Fruit fly (Drosophila melanogaster) whole organism, embryonic: ENCODE data around the gene LysRS.

ENCODE experiments used
- B-H2 ChIP-seq: fragments of 200-800 bp; sonication (Bioruptor generic); optimal IDR thresholded peaks from 2 replicates; lab custom pipeline; 2018; ENCODE audit warnings: missing biosample characterization, mild to moderate bottlenecking, missing genetic modification characterization
- CG10267 ChIP-seq: fragments of 200-800 bp; sonication (Bioruptor generic); optimal IDR thresholded peaks from 2 replicates; lab custom pipeline; 2018; ENCODE audit warnings: missing biosample characterization, mild to moderate bottlenecking, missing genetic modification characterization, moderate library complexity
- CG10979 ChIP-seq: fragments of 200-800 bp; sonication (Bioruptor generic); optimal IDR thresholded peaks from 2 replicates; lab custom pipeline; 2018; ENCODE audit warnings: missing biosample characterization, mild to moderate bottlenecking, missing genetic modification characterization, moderate library complexity
- CG11093 ChIP-seq: fragments of 200-800 bp; sonication (Bioruptor generic); IDR thresholded peaks from 3 replicates; pipeline ENCODE4 v1.3.6; 2022; ENCODE audit warnings: missing biosample characterization, missing genetic modification characterization
- CG11398 ChIP-seq: fragments of 200-800 bp; sonication (Bioruptor generic); optimal IDR thresholded peaks from 2 replicates; lab custom pipeline; 2016; ENCODE audit warnings: missing biosample characterization, missing genetic modification characterization
- CG11456 ChIP-seq: fragments of 200-800 bp; sonication (Bioruptor generic); IDR thresholded peaks from 3 replicates; pipeline ENCODE4 v1.3.6; 2022; ENCODE audit warnings: missing biosample characterization, missing genetic modification characterization
- CG11695 ChIP-seq: fragments of 200-800 bp; sonication (Bioruptor generic); IDR thresholded peaks from 3 replicates; pipeline ENCODE4 v1.3.6; 2022; ENCODE audit warnings: missing biosample characterization, missing genetic modification characterization
- CG1233 ChIP-seq: fragments of 200-800 bp; sonication (Bioruptor generic); optimal IDR thresholded peaks from 4 replicates; lab custom pipeline; 2018; ENCODE audit warnings: missing biosample characterization, mild to moderate bottlenecking, missing genetic modification characterization
- CG12769 ChIP-seq: fragments of 200-800 bp; sonication (Bioruptor generic); optimal IDR thresholded peaks from 2 replicates; lab custom pipeline; 2019; ENCODE audit warnings: missing biosample characterization, mild to moderate bottlenecking, missing genetic modification characterization, moderate library complexity
- CG15514 ChIP-seq: fragments of 200-800 bp; sonication (Bioruptor generic); optimal IDR thresholded peaks from 3 replicates; lab custom pipeline; 2017; ENCODE audit warnings: missing biosample characterization, missing genetic modification characterization, mild to moderate bottlenecking, moderate library complexity, missing genetic modification reagents
- CG18011 ChIP-seq: fragments of 200-800 bp; sonication (Bioruptor generic); optimal IDR thresholded peaks from 2 replicates; lab custom pipeline; 2017; ENCODE audit warnings: missing biosample characterization, missing genetic modification characterization, mild to moderate bottlenecking, moderate library complexity, missing genotype
- CG1832 ChIP-seq: fragments of 200-800 bp; sonication (Bioruptor generic); optimal IDR thresholded peaks from 2 replicates; lab custom pipeline; 2017; ENCODE audit warnings: missing biosample characterization, mild to moderate bottlenecking, missing genetic modification characterization, inconsistent platforms
- CG2678 ChIP-seq: fragments of 200-800 bp; sonication (Bioruptor generic); optimal IDR thresholded peaks from 3 replicates; lab custom pipeline; 2019; ENCODE audit warnings: missing biosample characterization, mild to moderate bottlenecking, missing genetic modification characterization, moderate library complexity
- CG2712 ChIP-seq: fragments of 200-800 bp; optimal IDR thresholded peaks from 3 replicates; lab custom pipeline; 2019; ENCODE audit warnings: missing biosample characterization, mild to moderate bottlenecking, missing genetic modification characterization, moderate library complexity
- CG6175 ChIP-seq: fragments of 200-800 bp; sonication (Bioruptor generic); IDR thresholded peaks from 3 replicates; pipeline ENCODE4 v1.3.6; 2022; ENCODE audit warnings: missing biosample characterization, missing genetic modification characterization
- CG6254 ChIP-seq: fragments of 200-800 bp; sonication (Bioruptor generic); optimal IDR thresholded peaks from 3 replicates; lab custom pipeline; 2017; ENCODE audit warnings: mild to moderate bottlenecking, missing biosample characterization, missing genetic modification reagents, missing genetic modification characterization
- CG6813 ChIP-seq: fragments of 200-800 bp; sonication (Bioruptor generic); optimal IDR thresholded peaks from 2 replicates; lab custom pipeline; 2017; ENCODE audit warnings: missing biosample characterization, missing genetic modification characterization, mild to moderate bottlenecking, moderate library complexity, missing genetic modification reagents
- CG8924 ChIP-seq: fragments of 200-800 bp; optimal IDR thresholded peaks from 3 replicates; lab custom pipeline; 2019; ENCODE audit warnings: missing biosample characterization, mild to moderate bottlenecking, missing genetic modification characterization, moderate library complexity
- CG9609 ChIP-seq: fragments of 200-800 bp; sonication (Bioruptor generic); optimal IDR thresholded peaks from 3 replicates; lab custom pipeline; 2016; ENCODE audit warnings: missing biosample characterization, missing genetic modification characterization
- Dek ChIP-seq: fragments of 200-800 bp; sonication (Bioruptor generic); optimal IDR thresholded peaks from 3 replicates; lab custom pipeline; 2019; ENCODE audit warnings: missing biosample characterization, mild to moderate bottlenecking, missing genetic modification characterization, moderate library complexity
- Drgx ChIP-seq: fragments of 200-800 bp; sonication (Bioruptor generic); IDR thresholded peaks from 2 replicates; pipeline ENCODE4 v1.3.6; 2022; ENCODE audit warnings: missing biosample characterization, missing genetic modification characterization
- H2.0 ChIP-seq: fragments of 200-800 bp; sonication (Bioruptor generic); IDR thresholded peaks from 2 replicates; pipeline ENCODE4 v1.3.6; 2022; ENCODE audit warnings: missing biosample characterization, missing genetic modification characterization
- Hmr ChIP-seq: fragments of 200-800 bp; sonication (Bioruptor generic); optimal IDR thresholded peaks from 3 replicates; lab custom pipeline; 2017; ENCODE audit warnings: mild to moderate bottlenecking, missing biosample characterization, missing genetic modification reagents, missing genetic modification characterization
- Hr51 ChIP-seq, 2 experiments: fragments of 200-800 bp; sonication (Bioruptor generic); optimal IDR thresholded peaks; 2 replicates in 1 of 2; 3 replicates in 1 of 2; lab custom pipeline; 2016 to 2018; ENCODE audit warnings: missing biosample characterization in 2 of 2, missing genetic modification characterization in 2 of 2, mild to moderate bottlenecking in 1 of 2, moderate library complexity in 1 of 2
- NC2α ChIP-seq: fragments of 200-800 bp; sonication (Bioruptor generic); optimal IDR thresholded peaks from 2 replicates; lab custom pipeline; 2016; ENCODE audit warnings: missing biosample characterization, missing genetic modification characterization
- Nf-YB ChIP-seq: fragments of 200-800 bp; sonication (Bioruptor generic); optimal IDR thresholded peaks from 3 replicates; lab custom pipeline; 2019; ENCODE audit warnings: missing biosample characterization, mild to moderate bottlenecking, missing genetic modification characterization, moderate library complexity
- Side ChIP-seq: fragments of 200-800 bp; sonication (Bioruptor generic); optimal IDR thresholded peaks from 2 replicates; lab custom pipeline; 2016; ENCODE audit warnings: missing biosample characterization, missing genetic modification characterization
- Sox100B ChIP-seq: fragments of 200-800 bp; sonication (Bioruptor generic); optimal IDR thresholded peaks from 3 replicates; lab custom pipeline; 2018; ENCODE audit warnings: missing biosample characterization, mild to moderate bottlenecking, missing genetic modification characterization
- Xrp1 ChIP-seq: fragments of 200-800 bp; sonication (Bioruptor generic); IDR thresholded peaks from 2 replicates; pipeline ENCODE4 v1.3.6; 2022; ENCODE audit warnings: missing biosample characterization, missing genetic modification characterization
- az2 ChIP-seq: fragments of 200-800 bp; sonication (Bioruptor generic); optimal IDR thresholded peaks from 3 replicates; lab custom pipeline; 2016; ENCODE audit warnings: missing biosample characterization, missing genetic modification characterization
- bsh ChIP-seq, 2 experiments: fragments of 200-800 bp; sonication (Bioruptor generic); optimal IDR thresholded peaks; 2 replicates each; lab custom pipeline; 2017 to 2018; ENCODE audit warnings: mild to moderate bottlenecking in 2 of 2, missing biosample characterization in 2 of 2, missing genetic modification characterization in 2 of 2, moderate library complexity in 1 of 2
- cad ChIP-seq: fragments of >200 bp; optimal IDR thresholded peaks from 2 replicates; lab custom pipeline; 2017; ENCODE audit warnings: missing biosample characterization, missing genetic modification characterization
- cg ChIP-seq: fragments of 200-800 bp; sonication (Bioruptor generic); optimal IDR thresholded peaks from 3 replicates; lab custom pipeline; 2019; ENCODE audit warnings: missing biosample characterization, mild to moderate bottlenecking, missing genetic modification characterization, moderate library complexity
- chm ChIP-seq: fragments of 200-800 bp; sonication (Bioruptor generic); IDR thresholded peaks from 2 replicates; pipeline ENCODE4 v1.3.6; 2022; ENCODE audit warnings: missing biosample characterization, missing genetic modification characterization
- danr ChIP-seq: fragments of 200-800 bp; sonication (Bioruptor generic); IDR thresholded peaks from 2 replicates; pipeline ENCODE4 v1.3.6; 2022; ENCODE audit warnings: missing biosample characterization, missing genetic modification characterization
- gce ChIP-seq: fragments of 200-800 bp; sonication (Bioruptor generic); IDR thresholded peaks from 3 replicates; pipeline ENCODE4 v1.3.6; 2022; ENCODE audit warnings: missing biosample characterization, missing genetic modification characterization
- gfzf ChIP-seq: fragments of 200-800 bp; sonication (Bioruptor generic); optimal IDR thresholded peaks from 2 replicates; lab custom pipeline; 2016; ENCODE audit warnings: missing biosample characterization, mild to moderate bottlenecking, missing genetic modification characterization, moderate library complexity
- her ChIP-seq: fragments of 200-800 bp; sonication (Bioruptor generic); optimal IDR thresholded peaks from 2 replicates; lab custom pipeline; 2016; ENCODE audit warnings: missing biosample characterization, missing genetic modification characterization
- nerfin-1 ChIP-seq: fragments of 200-800 bp; sonication (Bioruptor generic); optimal IDR thresholded peaks from 3 replicates; lab custom pipeline; 2019; ENCODE audit warnings: missing biosample characterization, mild to moderate bottlenecking, missing genetic modification characterization, moderate library complexity
- pho ChIP-seq: fragments of 200-800 bp; sonication (Bioruptor generic); optimal IDR thresholded peaks from 2 replicates; lab custom pipeline; 2016; ENCODE audit warnings: missing biosample characterization, missing genetic modification characterization
- phol ChIP-seq: fragments of 200-800 bp; sonication (Bioruptor generic); optimal IDR thresholded peaks from 3 replicates; lab custom pipeline; 2018; ENCODE audit warnings: missing biosample characterization, mild to moderate bottlenecking, missing genetic modification characterization, moderate library complexity
- pnt ChIP-seq: fragments of 200-800 bp; sonication (Bioruptor generic); optimal IDR thresholded peaks from 3 replicates; lab custom pipeline; 2016; ENCODE audit warnings: missing biosample characterization, missing genetic modification characterization
- psq ChIP-seq: fragments of 200-800 bp; sonication (Bioruptor generic); optimal IDR thresholded peaks from 2 replicates; lab custom pipeline; 2017; ENCODE audit warnings: missing biosample characterization, missing genetic modification characterization
- rib ChIP-seq: fragments of 200-800 bp; sonication (Bioruptor generic); IDR thresholded peaks from 2 replicates; pipeline ENCODE4 v1.3.6; 2022; ENCODE audit warnings: missing biosample characterization, missing genetic modification characterization
- scrt ChIP-seq: fragments of 200-800 bp; sonication (Bioruptor generic); optimal IDR thresholded peaks from 2 replicates; lab custom pipeline; 2018; ENCODE audit warnings: missing biosample characterization, mild to moderate bottlenecking, missing genetic modification characterization, moderate library complexity
- sens ChIP-seq: fragments of 200-800 bp; sonication (Bioruptor generic); peaks from one replicate; lab custom pipeline; 2016; ENCODE audit warnings: missing biosample characterization, missing genetic modification characterization
- sim ChIP-seq: fragments of 200-800 bp; sonication (Bioruptor generic); IDR thresholded peaks from 2 replicates; pipeline ENCODE4 v1.3.6; 2022; ENCODE audit warnings: missing biosample characterization, missing genetic modification characterization
- slbo ChIP-seq: fragments of 200-800 bp; sonication (Bioruptor generic); IDR thresholded peaks from 2 replicates; pipeline ENCODE4 v1.3.6; 2022; ENCODE audit warnings: missing biosample characterization, missing genetic modification characterization
- stc ChIP-seq: fragments of 200-800 bp; sonication (Bioruptor generic); IDR thresholded peaks from 2 replicates; pipeline ENCODE4 v1.3.6; 2022; ENCODE audit warnings: missing biosample characterization, missing genetic modification characterization
- tx ChIP-seq: fragments of 200-800 bp; sonication (Bioruptor generic); optimal IDR thresholded peaks from 2 replicates; lab custom pipeline; 2016; ENCODE audit warnings: missing biosample characterization, missing genetic modification characterization
- zf30C ChIP-seq: fragments of 200-800 bp; sonication (Bioruptor generic); optimal IDR thresholded peaks from 3 replicates; lab custom pipeline; 2018; ENCODE audit warnings: missing biosample characterization, mild to moderate bottlenecking, missing genetic modification characterization

The LysRS gene

dm6 chrX:9615471-9615870, 6.8 kb upstream of the LysRS start (continued):
- TF ChIP-seq sim (no peak), cg (no peak), Xrp1 (GFP tag; lab: Robert Waterston, UW) (peak; percentile 13; the same call in 1 of the 2 replicates), stc (GFP tag; lab: Robert Waterston, UW) (no peak), NC2α (GFP tag; lab: Kevin White, UChicago) (no peak), CG15514 (GFP tag; lab: Kevin White, UChicago) (no peak), Side (GFP tag; lab: Kevin White, UChicago) (no peak), CG1832 (GFP tag; lab: Kevin White, UChicago) (no peak), sens (GFP tag; lab: Kevin White, UChicago) (peak; percentile 87), CG18011 (GFP tag; lab: Kevin White, UChicago) (no peak), Drgx (0 out of 2 replicates have a peak, but pooled peaks have one; percentile 11), H2.0 (GFP tag; lab: Robert Waterston, UW) (no peak), CG6175 (GFP tag; lab: Robert Waterston, UW) (no peak), chm (GFP tag; lab: Robert Waterston, UW) (no peak), gfzf (GFP tag; lab: Kevin White, UChicago) (no peak), pnt (GFP tag; lab: Kevin White, UChicago) (no peak), CG2712 (tag; lab: Kevin White, UChicago) (peak; percentile 60), B-H2 (GFP tag; lab: Kevin White, UChicago) (no peak), scrt (GFP tag; lab: Kevin White, UChicago) (no peak), CG8924 (tag; lab: Kevin White, UChicago) (peak; percentile 30), gce (GFP tag; lab: Robert Waterston, UW) (no peak), zf30C (GFP tag; lab: Kevin White, UChicago) (no peak), Sox100B (GFP tag; lab: Kevin White, UChicago) (no peak), pho (GFP tag; lab: Kevin White, UChicago) (no peak), Nf-YB (no peak), CG6813 (no peak), Dek (tag; lab: Kevin White, UChicago) (no peak), CG11093 (no peak), CG11695 (GFP tag; lab: Robert Waterston, UW) (no peak), az2 (GFP tag; lab: Kevin White, UChicago) (peak; percentile 25), CG11456 (GFP tag; lab: Robert Waterston, UW) (no peak), cad (GFP tag; lab: Kevin White, UChicago) (no peak), Hmr (no peak), CG9609 (GFP tag; lab: Kevin White, UChicago) (no peak), danr (0 out of 2 replicates have a peak, but pooled peaks have one; percentile 17), bsh (GFP tag; optimal IDR thresholded peaks at IDR 0.05; lab: Kevin White, UChicago) (peak in 1 of 2 experiments; percentile 36), CG12769 (tag; lab: Kevin White, UChicago) (no peak), phol (tag; lab: Kevin White, UChicago) (peak; percentile 61), tx (GFP tag; lab: Kevin White, UChicago) (no peak), CG6254 (peak; percentile 27), her (GFP tag; lab: Kevin White, UChicago) (no peak), CG1233 (GFP tag; lab: Kevin White, UChicago) (no peak), rib (GFP tag; lab: Robert Waterston, UW) (no peak), CG10979 (tag; lab: Kevin White, UChicago) (peak; percentile 68), psq (no peak), CG2678 (no peak), CG10267 (tag; lab: Kevin White, UChicago) (peak; percentile 32), nerfin-1 (peak; percentile 4), Hr51 (GFP tag; optimal IDR thresholded peaks at IDR 0.05; lab: Kevin White, UChicago) (peak in 1 of 2 experiments; percentile 37), slbo (GFP tag; lab: Robert Waterston, UW) (no peak), CG11398 (GFP tag; lab: Kevin White, UChicago) (no peak)
